Worm (Caenorhabditis elegans): Measurements from ENCODE around the gene dre-1.

Gene dre-1

ce11 chrV:6522879-6523497 lies 23.3 kb downstream of the dre-1 start:
- TF ChIP-seq dve-1 (tag; optimal IDR thresholded peaks at IDR 0.05) (no peak), fkh-10 (GFP tag; optimal IDR thresholded peaks at IDR 0.05) (no peak), elt-2 (tag; optimal IDR thresholded peaks at IDR 0.05) (peak; percentile 10), sox-2 (GFP tag; IDR thresholded peaks at IDR 0.05) (no peak), pag-3 (tag; optimal IDR thresholded peaks at IDR 0.05; ENCODE audit: borderline replicate concordance) (no peak), C08G9.2 (tag; optimal IDR thresholded peaks at IDR 0.05) (no peak), pha-2 (tag; optimal IDR thresholded peaks at IDR 0.05) (no peak)

ce11 chrV:6520385-6521080 lies 25.8 kb downstream of the dre-1 start, which contains the start of the genes F46E10.2 and F46E10.18:
Gene F46E10.2 (plus strand): TSS chrV:6520435.
Gene F46E10.18 (plus strand): TSS chrV:6521030.
- no peak for TF ChIP-seq ceh-18 (tag; optimal IDR thresholded peaks at IDR 0.05)

- TF ChIP-seq ref-2 (tag; optimal IDR thresholded peaks at IDR 0.05) (no peak), lim-6 (tag; optimal IDR thresholded peaks at IDR 0.05) (no peak), pha-4 (tag; optimal IDR thresholded peaks at IDR 0.05) (no peak), ceh-22 (tag; optimal IDR thresholded peaks at IDR 0.05) (no peak), ahr-1 (tag; optimal IDR thresholded peaks at IDR 0.05) (no peak), ceh-48 (tag; optimal IDR thresholded peaks at IDR 0.05) (no peak), nfya-1 (tag; optimal IDR thresholded peaks at IDR 0.05) (no peak), madf-2 (tag; optimal IDR thresholded peaks at IDR 0.05) (no peak), unc-3 (GFP tag; conservative IDR thresholded peaks at IDR 0.05) (no peak), unc-3 (tag; optimal IDR thresholded peaks at IDR 0.05) (no peak), nhr-232 (tag; optimal IDR thresholded peaks at IDR 0.05) (no peak), unc-55 (GFP tag; optimal IDR thresholded peaks at IDR 0.05) (no peak), hlh-13 (GFP tag; optimal IDR thresholded peaks at IDR 0.05) (no peak), fkh-10 (GFP tag; optimal IDR thresholded peaks at IDR 0.05) (no peak), C38D4.7 (GFP tag; optimal IDR thresholded peaks at IDR 0.05) (no peak), nhr-11 (tag; optimal IDR thresholded peaks at IDR 0.05) (no peak), rnt-1 (tag; optimal IDR thresholded peaks at IDR 0.05) (no peak), Y22D7AL.16 (tag; optimal IDR thresholded peaks at IDR 0.05) (no peak), pax-1 (tag; optimal IDR thresholded peaks at IDR 0.05) (no peak), ama-1 (optimal IDR thresholded peaks at IDR 0.05) (no peak), ceh-6 (GFP tag; optimal IDR thresholded peaks at IDR 0.05) (no peak)
Observed at ce11 chrV:6518225-6518396, 28.2 kb downstream of the dre-1 start, which contains the start of gene F46E10.3. Gene F46E10.3 (plus strand): TSS chrV:6518297.

ce11 chrV:6517305-6518224 lies 28.7 kb downstream of the dre-1 start:
- no peak for TF ChIP-seq fax-1 (tag; optimal IDR thresholded peaks at IDR 0.05)
- no peak for TF ChIP-seq ahr-1 (tag; optimal IDR thresholded peaks at IDR 0.05)
- no peak for TF ChIP-seq hlh-8 (tag; optimal IDR thresholded peaks at IDR 0.05)
- TF ChIP-seq odd-2 (tag; optimal IDR thresholded peaks at IDR 0.05) = no peak
- no peak for TF ChIP-seq ama-1 (optimal IDR thresholded peaks at IDR 0.05)
- TF ChIP-seq sox-4 (tag; optimal IDR thresholded peaks at IDR 0.05) = no peak
- no peak for TF ChIP-seq nfya-1 (tag; optimal IDR thresholded peaks at IDR 0.05)
- TF ChIP-seq nhr-232 (tag; optimal IDR thresholded peaks at IDR 0.05) = no peak
